Fruit fly (Drosophila melanogaster): ENCODE data around the gene Vps60.

Vps60 gene

dm6 chr3L:17621451-17621946, at the start of gene Vps60, which contains the start of gene anchor (continued):
- TF ChIP-seq CG30403 (GFP tag; optimal IDR thresholded peaks at IDR 0.05) = peak; percentile 72
- TF ChIP-seq HLH54F (GFP tag; optimal IDR thresholded peaks at IDR 0.05) = peak; percentile 72
- peak in 1 of 2 experiments; percentile 74 for TF ChIP-seq Eip74EF (GFP tag; optimal IDR thresholded peaks at IDR 0.05)
- TF ChIP-seq ranshi (GFP tag; IDR thresholded peaks at IDR 0.05) = no peak
- no peak for TF ChIP-seq otp (GFP tag; IDR thresholded peaks at IDR 0.05)
- peak; percentile 57 for TF ChIP-seq CG18599 (GFP tag; optimal IDR thresholded peaks at IDR 0.05)
- peak; percentile 43 for TF ChIP-seq CG2678 (tag; optimal IDR thresholded peaks at IDR 0.05)
- no peak for TF ChIP-seq Doc2 (GFP tag; IDR thresholded peaks at IDR 0.05)
- TF ChIP-seq fd64A (GFP tag; optimal IDR thresholded peaks at IDR 0.05) = no peak
- no peak for TF ChIP-seq gcm (GFP tag; optimal IDR thresholded peaks at IDR 0.05)
- no peak for TF ChIP-seq CG4707 (GFP tag; optimal IDR thresholded peaks at IDR 0.05)
- no peak for TF ChIP-seq tna (GFP tag; IDR thresholded peaks at IDR 0.05; ENCODE audit: partially characterized antibody)
- TF ChIP-seq Hr3 (GFP tag; optimal IDR thresholded peaks at IDR 0.05) = peak; percentile 65
- TF ChIP-seq CG11085 (GFP tag; IDR thresholded peaks at IDR 0.05) = no peak
- no peak for TF ChIP-seq mld (GFP tag; IDR thresholded peaks at IDR 0.05; ENCODE audit: partially characterized antibody)
- TF ChIP-seq toy (GFP tag; IDR thresholded peaks at IDR 0.05) = no peak
- no peak for TF ChIP-seq C15 (GFP tag; IDR thresholded peaks at IDR 0.05)
- peak; percentile 99 for TF ChIP-seq CG10267 (tag; optimal IDR thresholded peaks at IDR 0.05)
- no peak for TF ChIP-seq CG11093 (GFP tag; IDR thresholded peaks at IDR 0.05)
- no peak for TF ChIP-seq CG10366 (GFP tag; IDR thresholded peaks at IDR 0.05)
- TF ChIP-seq zfh1 (GFP tag; IDR thresholded peaks at IDR 0.05) = 0 out of 3 replicates have a peak, but pooled peaks have one; percentile 39
- TF ChIP-seq Atf6 (GFP tag; IDR thresholded peaks at IDR 0.05) = no peak
- no peak; the same call in 1 of the 2 replicates for TF ChIP-seq lmd (GFP tag; IDR thresholded peaks at IDR 0.05)
- peak; percentile 40 for TF ChIP-seq Hmx (GFP tag; optimal IDR thresholded peaks at IDR 0.05)
- TF ChIP-seq sug (tag; optimal IDR thresholded peaks at IDR 0.05) = peak; percentile 54
- TF ChIP-seq CG6272 (GFP tag; IDR thresholded peaks at IDR 0.05) = no peak
- no peak for TF ChIP-seq gce (GFP tag; IDR thresholded peaks at IDR 0.05)

dm6 chr3L:17668945-17669779, 47.7 kb upstream of the Vps60 start, which contains the start of gene Crtc:
Gene Crtc, minus strand, starts transcription at chr3L:17669234.
- TF ChIP-seq CG11456 (GFP tag; IDR thresholded peaks at IDR 0.05) (no peak), CG14710 (tag; optimal IDR thresholded peaks at IDR 0.05) (peak; percentile 74), croc (GFP tag; conservative IDR thresholded peaks at IDR 0.05) (no peak), trh (GFP tag; optimal IDR thresholded peaks at IDR 0.05) (no peak), gfzf (GFP tag; optimal IDR thresholded peaks at IDR 0.05) (peak; percentile 90), emc (GFP tag; optimal IDR thresholded peaks at IDR 0.05) (no peak), CG7271 (tag; optimal IDR thresholded peaks at IDR 0.05) (no peak), pan (optimal IDR thresholded peaks at IDR 0.05) (no peak), pan (GFP tag; optimal IDR thresholded peaks at IDR 0.05 in 1 of 2, IDR thresholded peaks at IDR 0.05 in 1 of 2) (peak in 1 of 2 experiments; percentile 40), YL-1 (GFP tag; optimal IDR thresholded peaks at IDR 0.05) (peak; percentile 57), gsb-n (tag; optimal IDR thresholded peaks at IDR 0.05) (no peak), Atf3 (GFP tag; optimal IDR thresholded peaks at IDR 0.05) (no peak), Dref (GFP tag; IDR thresholded peaks at IDR 0.05) (peak; percentile 91), az2 (GFP tag; optimal IDR thresholded peaks at IDR 0.05) (no peak), CG32767 (GFP tag; IDR thresholded peaks at IDR 0.05) (no peak), Taf1 (GFP tag; IDR thresholded peaks at IDR 0.05) (no peak), Awh (GFP tag; IDR thresholded peaks at IDR 0.05) (no peak), CG10321 (GFP tag; IDR thresholded peaks at IDR 0.05) (no peak), HLH54F (GFP tag; optimal IDR thresholded peaks at IDR 0.05) (no peak), MTF-1 (GFP tag; optimal IDR thresholded peaks at IDR 0.05; ENCODE audit: borderline replicate concordance) (no peak), CG17829 (tag; optimal IDR thresholded peaks at IDR 0.05) (no peak), BtbVII (GFP tag; optimal IDR thresholded peaks at IDR 0.05) (no peak), CG12071 (GFP tag; optimal IDR thresholded peaks at IDR 0.05) (peak; percentile 10), CG1024 (GFP tag; IDR thresholded peaks at IDR 0.05) (no peak)

Data from whole organism, embryonic.